Worm (Caenorhabditis elegans) whole organism, early embryonic: ENCODE results near the gene bas-1.

Experiments
- F13C5.2 ChIP-seq: sonication (generic microtip); optimal IDR thresholded peaks from 2 replicates; lab custom pipeline; 2017; ENCODE audit warnings: mild to moderate bottlenecking, missing genetic modification characterization, inconsistent platforms, missing compliant biosample characterization
- ama-1 ChIP-seq: fragments of 150-350 bp; optimal IDR thresholded peaks from 2 replicates; lab custom pipeline; 2014
- ceh-13 ChIP-seq: fragments of 200-800 bp; sonication (Bioruptor generic); optimal IDR thresholded peaks from 2 replicates; lab custom pipeline; 2018; ENCODE audit warnings: mild to moderate bottlenecking, missing genetic modification characterization, missing compliant biosample characterization
- ceh-36 ChIP-seq: sonication (generic microtip); optimal IDR thresholded peaks from 2 replicates; lab custom pipeline; 2016; ENCODE audit warnings: missing genetic modification characterization, inconsistent platforms, missing compliant biosample characterization
- flt-1 ChIP-seq: fragments of 200-800 bp; sonication (Bioruptor generic); IDR thresholded peaks from 2 replicates; pipeline ENCODE4 v1.3.6; 2022; ENCODE audit warnings: missing genetic modification characterization, missing compliant biosample characterization
- tbx-37 ChIP-seq: fragments of 200-800 bp; sonication (Bioruptor generic); conservative IDR thresholded peaks from 2 replicates; pipeline ENCODE4 v1.3.6; 2022; ENCODE audit warnings: missing genetic modification reagents, missing genetic modification characterization, missing compliant biosample characterization

ce11 chrIII:5635179-5635578, 23.1 kb downstream of the bas-1 start, which contains the start of gene ckk-1:
- TF ChIP-seq ceh-13, result no peak
- no peak for TF ChIP-seq ama-1 (lab: Kevin White, UChicago)
- TF ChIP-seq flt-1, result no peak
- no peak for TF ChIP-seq F13C5.2 (tag; lab: Kevin White, UChicago)
- no peak for TF ChIP-seq tbx-37
- no peak for TF ChIP-seq ceh-36
